Fruit fly (Drosophila melanogaster) whole organism, larva: ENCODE measurements around the gene CG2931.

Experiments
- noc ChIP-seq: fragments of 200-800 bp; sonication (Bioruptor generic); optimal IDR thresholded peaks from 3 replicates; lab custom pipeline; 2019; ENCODE audit warnings: missing biosample characterization, mild to moderate bottlenecking, missing genetic modification characterization, moderate library complexity

CG2931 gene

DNA sequence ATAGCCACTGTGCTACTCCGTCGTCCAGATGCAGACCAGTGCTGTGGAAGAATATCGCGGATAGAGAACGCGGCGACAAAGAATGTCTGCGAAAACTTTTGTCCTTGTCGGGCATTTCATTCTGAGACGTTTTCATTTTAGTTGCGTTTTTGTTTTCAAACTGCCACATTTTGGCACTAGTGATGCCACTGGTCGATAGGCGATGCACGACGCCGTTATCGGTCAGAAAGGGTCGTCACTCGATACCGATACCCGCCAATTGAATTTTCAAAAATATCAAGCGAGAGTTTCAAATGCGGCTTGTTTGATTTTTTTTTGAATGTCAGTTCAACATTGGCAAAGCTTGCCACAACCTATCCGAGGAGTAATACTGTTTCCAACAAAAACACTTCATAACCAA, 18.0 kb downstream of the CG2931 start:
- TF ChIP-seq noc (tag; lab: Kevin White, UChicago) = no peak

DNA sequence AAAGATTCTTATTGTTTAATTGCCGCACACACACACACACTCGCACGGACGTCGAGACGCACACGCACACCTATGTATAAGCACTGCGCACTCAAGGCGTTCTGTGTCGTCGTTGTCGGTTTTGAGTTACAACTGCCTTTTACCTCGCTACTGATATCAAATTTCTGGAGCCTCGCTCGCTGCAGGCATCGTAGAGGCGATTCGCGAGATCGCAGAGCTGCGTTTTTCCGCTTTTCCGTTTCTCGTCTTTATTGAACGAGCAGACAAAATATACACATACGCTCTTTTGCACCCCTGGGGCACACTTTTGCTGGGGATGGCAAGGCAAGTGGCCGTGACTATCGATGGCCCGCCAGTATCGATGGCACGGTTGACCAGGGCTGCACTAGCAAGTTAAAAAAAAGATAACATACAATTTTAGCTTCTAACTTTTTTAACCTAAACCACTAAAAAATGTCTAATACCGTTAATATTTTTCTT, 20.9 kb downstream of the CG2931 start, which contains the start of gene CG2519:
TSS of gene CG2519 (minus strand) at position 312 of the 480 bp plus-strand sequence.
- no peak for TF ChIP-seq noc (tag; lab: Kevin White, UChicago)

DNA sequence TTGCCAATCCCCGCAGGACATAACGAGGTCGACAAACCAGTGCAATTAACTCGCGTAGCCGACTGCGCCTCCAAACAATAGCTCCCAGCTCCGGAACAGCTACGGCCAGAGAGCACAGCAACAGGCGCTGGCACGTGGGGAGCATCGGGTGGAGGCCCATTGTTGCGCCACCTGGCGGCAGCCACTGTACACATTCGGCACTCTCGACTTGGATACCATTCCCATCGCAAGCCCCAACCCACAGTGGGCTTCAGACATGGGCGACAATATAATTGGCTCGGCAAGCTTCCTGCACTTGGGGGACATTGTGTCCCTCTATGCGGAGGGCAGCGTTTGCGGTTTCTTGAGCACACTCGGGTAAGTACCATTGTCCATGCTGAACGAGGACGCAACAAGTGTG, 40.9 kb downstream of the CG2931 start:
- no peak for TF ChIP-seq noc (tag; lab: Kevin White, UChicago)

DNA sequence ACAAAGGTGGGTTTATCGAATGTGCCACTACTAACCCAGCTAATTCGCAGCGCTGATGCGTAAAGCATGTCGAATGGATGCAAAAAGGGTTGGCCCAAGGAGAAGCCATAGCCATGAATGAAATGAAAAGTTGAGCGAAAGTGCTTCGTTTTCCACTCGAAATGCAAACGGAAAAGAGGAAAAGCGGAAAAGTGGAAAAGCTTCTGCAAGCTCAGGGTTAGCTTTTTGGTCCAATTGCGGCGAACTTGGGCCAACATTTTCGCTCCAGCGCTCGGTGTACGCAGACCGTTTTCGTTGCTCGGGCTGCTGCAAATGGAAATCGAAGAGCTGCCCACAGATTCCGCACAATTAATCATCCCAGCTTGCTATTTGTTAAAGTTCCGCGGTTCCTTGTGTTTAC, 43.6 kb downstream of the CG2931 start:
- TF ChIP-seq noc (tag; lab: Kevin White, UChicago) = no peak

DNA sequence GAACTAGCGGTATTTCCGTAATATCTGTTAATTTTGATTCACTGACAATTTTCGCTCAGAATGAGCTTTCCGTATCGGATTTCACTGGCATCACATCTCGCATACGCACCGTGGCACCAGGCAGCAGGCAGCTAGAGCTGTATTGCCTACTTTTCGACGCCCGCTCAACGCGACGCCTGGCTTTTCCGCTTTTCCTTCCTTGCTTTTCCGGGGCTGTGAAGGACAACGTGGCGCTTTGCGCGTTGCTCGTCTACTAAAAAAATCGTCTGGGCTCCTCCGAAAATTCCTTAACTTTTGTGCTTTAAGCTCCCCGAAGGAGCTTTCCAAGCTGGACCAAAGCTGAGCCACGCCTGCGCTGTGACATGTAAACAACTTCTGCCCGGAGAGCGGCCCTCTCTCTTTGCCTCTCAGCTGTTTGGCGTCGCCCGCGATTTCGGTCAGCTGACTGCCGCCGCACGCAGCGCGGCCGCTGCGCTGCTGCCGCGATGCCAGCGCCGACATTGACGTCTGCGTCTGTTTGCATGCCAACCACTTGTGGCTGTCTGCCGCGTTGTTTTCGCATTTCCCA, 45.3 kb downstream of the CG2931 start, which contains the start of the genes CG43845 and Nmdar1:
TSS of gene CG43845 (minus strand) at position 51 of the 568 bp plus-strand sequence.
TSS of gene Nmdar1 (minus strand) at position 259 of the 568 bp plus-strand sequence.
- no peak for TF ChIP-seq noc (tag; lab: Kevin White, UChicago)

DNA sequence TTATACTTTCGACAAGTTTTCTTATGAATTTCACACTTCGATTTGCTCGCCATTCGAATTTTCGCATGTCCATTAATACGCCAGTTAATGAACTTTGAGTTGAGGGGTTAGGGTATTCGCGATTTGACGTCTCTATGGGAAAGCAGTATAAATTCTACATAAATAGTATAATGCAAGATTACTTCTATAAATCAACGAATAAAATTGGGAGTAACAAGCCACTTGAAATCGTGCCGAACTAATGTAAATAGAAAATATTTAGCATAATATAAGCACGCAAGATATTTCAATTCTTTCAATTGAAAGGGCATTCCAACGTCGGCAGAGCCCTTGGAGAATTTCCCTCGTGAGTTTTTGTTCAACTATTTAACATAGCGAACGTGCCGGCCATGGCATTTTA, 47.8 kb downstream of the CG2931 start:
- no peak for TF ChIP-seq noc (tag; lab: Kevin White, UChicago)

DNA sequence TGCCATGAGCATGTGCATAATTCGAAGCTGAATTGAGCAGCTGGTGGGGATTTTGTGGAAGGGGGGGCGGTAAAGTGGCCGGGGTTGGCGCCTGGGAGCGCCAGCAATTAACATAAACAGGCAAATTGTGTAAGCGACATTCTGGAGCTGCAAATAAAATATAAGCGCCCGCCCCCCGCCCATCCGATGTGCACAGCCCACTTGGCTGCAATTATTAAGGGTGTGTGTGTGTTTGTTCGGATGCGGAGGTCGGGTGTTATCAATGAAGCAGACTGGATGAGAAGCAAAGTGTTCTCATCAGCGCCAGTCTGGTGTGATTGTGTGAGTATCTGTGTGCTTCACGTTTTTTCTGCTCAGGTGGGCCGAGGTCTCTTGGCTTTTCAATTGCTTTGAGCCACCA, 48.6 kb downstream of the CG2931 start:
- TF ChIP-seq noc (tag; lab: Kevin White, UChicago) = no peak

DNA sequence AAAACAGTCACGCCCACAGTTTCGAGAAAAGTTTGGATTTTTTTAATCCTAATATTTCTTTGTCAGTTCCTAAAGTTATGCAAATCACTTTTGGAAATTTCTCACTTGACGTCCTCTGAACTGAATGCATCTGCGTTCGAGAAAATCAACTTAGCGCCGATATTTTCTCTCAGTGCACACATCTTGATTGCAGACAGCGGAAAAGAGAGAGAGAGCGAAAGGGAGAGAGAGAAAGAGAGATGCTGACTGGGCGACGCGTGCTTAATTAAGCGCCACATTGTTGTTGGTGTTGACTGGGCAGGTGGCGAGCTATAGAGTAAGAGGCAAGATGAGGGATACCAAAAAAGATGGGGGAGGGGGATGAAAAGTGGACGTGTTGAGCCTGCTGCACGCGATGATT, 49.8 kb downstream of the CG2931 start:
- no peak for TF ChIP-seq noc (tag; lab: Kevin White, UChicago)

DNA sequence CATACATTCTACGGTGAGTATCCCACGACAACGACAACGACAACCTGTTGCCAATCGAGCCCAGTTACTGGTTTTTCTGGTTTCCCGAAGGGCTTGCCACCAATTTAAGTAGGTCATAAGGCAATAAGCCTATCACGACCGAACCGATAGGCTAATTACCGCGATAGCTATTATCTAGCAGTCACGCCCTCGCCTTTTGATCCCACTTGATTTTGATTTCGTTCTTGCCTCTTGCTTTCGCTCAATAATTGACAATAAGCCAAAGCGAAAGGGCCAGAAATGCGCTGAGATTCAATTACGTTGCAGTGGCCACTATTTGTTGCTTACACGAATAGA, 50.6 kb downstream of the CG2931 start:
- no peak for TF ChIP-seq noc (tag; lab: Kevin White, UChicago)
